Fruit fly (Drosophila melanogaster) whole organism, embryonic: ENCODE measurements around the gene Arp8.
A peak's percentile ranks its signal among the peaks of the same experiment; 100 is the strongest.

Source experiments
- ATbp ChIP-seq: fragments of 200-800 bp; sonication (Bioruptor generic); optimal IDR thresholded peaks from 2 replicates; lab custom pipeline; 2017; ENCODE audit warnings: missing biosample characterization, mild to moderate bottlenecking, missing genetic modification characterization, missing genetic modification reagents
- CG10267 ChIP-seq: fragments of 200-800 bp; sonication (Bioruptor generic); optimal IDR thresholded peaks from 2 replicates; lab custom pipeline; 2018; ENCODE audit warnings: missing biosample characterization, mild to moderate bottlenecking, missing genetic modification characterization, moderate library complexity
- CG10654 ChIP-seq: fragments of 200-800 bp; sonication (Bioruptor generic); optimal IDR thresholded peaks from 2 replicates; lab custom pipeline; 2016; ENCODE audit warnings: missing biosample characterization, missing genetic modification characterization
- CG14667 ChIP-seq: fragments of 200-800 bp; sonication (Bioruptor generic); IDR thresholded peaks from 2 replicates; pipeline ENCODE4 v1.3.6; 2022; ENCODE audit warnings: missing biosample characterization, missing genetic modification characterization
- CG14965 ChIP-seq: fragments of 200-800 bp; sonication (Bioruptor generic); optimal IDR thresholded peaks from 2 replicates; lab custom pipeline; 2016; ENCODE audit warnings: missing biosample characterization, missing genetic modification characterization, borderline replicate concordance
- CG15073 ChIP-seq: fragments of 200-800 bp; sonication (Bioruptor generic); optimal IDR thresholded peaks from 2 replicates; lab custom pipeline; 2016; ENCODE audit warnings: missing biosample characterization, missing genetic modification characterization
- CG1603 ChIP-seq: fragments of 200-800 bp; sonication (Bioruptor generic); optimal IDR thresholded peaks from 2 replicates; lab custom pipeline; 2019; ENCODE audit warnings: missing biosample characterization, mild to moderate bottlenecking, missing genetic modification characterization, moderate library complexity
- CG6854 ChIP-seq: fragments of 200-800 bp; sonication (Bioruptor generic); optimal IDR thresholded peaks from 3 replicates; lab custom pipeline; 2017; ENCODE audit warnings: missing biosample characterization, mild to moderate bottlenecking, missing genetic modification characterization
- CG7928 ChIP-seq: fragments of 200-800 bp; sonication (Bioruptor generic); optimal IDR thresholded peaks from 2 replicates; lab custom pipeline; 2017; ENCODE audit warnings: missing biosample characterization, mild to moderate bottlenecking, missing genetic modification characterization
- CG7963 ChIP-seq: fragments of 200-800 bp; sonication (Bioruptor generic); IDR thresholded peaks from 3 replicates; pipeline ENCODE4 v1.3.6; 2022; ENCODE audit warnings: missing biosample characterization, missing genetic modification characterization; ENCODE audit not compliant: partially characterized antibody
- CG8281 ChIP-seq: fragments of 200-800 bp; sonication (Bioruptor generic); optimal IDR thresholded peaks from 2 replicates; lab custom pipeline; 2018; ENCODE audit warnings: missing biosample characterization, mild to moderate bottlenecking, missing genetic modification characterization, moderate library complexity
- CG9437 ChIP-seq: fragments of 200-800 bp; sonication (Bioruptor generic); optimal IDR thresholded peaks from 2 replicates; lab custom pipeline; 2018; ENCODE audit warnings: missing biosample characterization, mild to moderate bottlenecking, missing genetic modification characterization
- CG9797 ChIP-seq: fragments of 200-800 bp; sonication (Bioruptor generic); optimal IDR thresholded peaks from 3 replicates; lab custom pipeline; 2018; ENCODE audit warnings: missing biosample characterization, mild to moderate bottlenecking, missing genetic modification characterization
- CoRest ChIP-seq: fragments of 200-800 bp; sonication (Bioruptor generic); optimal IDR thresholded peaks from 3 replicates; lab custom pipeline; 2018; ENCODE audit warnings: missing biosample characterization, mild to moderate bottlenecking, missing genetic modification characterization, moderate library complexity
- D19A ChIP-seq: fragments of 200-800 bp; optimal IDR thresholded peaks from 3 replicates; lab custom pipeline; 2019; ENCODE audit warnings: missing biosample characterization, mild to moderate bottlenecking, missing genetic modification characterization, moderate library complexity
- Hand ChIP-seq: fragments of 200-800 bp; sonication (Bioruptor generic); optimal IDR thresholded peaks from 2 replicates; lab custom pipeline; 2017; ENCODE audit warnings: mild to moderate bottlenecking, missing biosample characterization, missing genetic modification reagents, missing genetic modification characterization
- Hmr ChIP-seq: fragments of 200-800 bp; sonication (Bioruptor generic); optimal IDR thresholded peaks from 3 replicates; lab custom pipeline; 2017; ENCODE audit warnings: mild to moderate bottlenecking, missing biosample characterization, missing genetic modification reagents, missing genetic modification characterization
- Hsf ChIP-seq: fragments of 200-800 bp; sonication (Bioruptor generic); optimal IDR thresholded peaks from 3 replicates; lab custom pipeline; 2016; ENCODE audit warnings: missing biosample characterization, missing genetic modification characterization
- Lim3 ChIP-seq: fragments of 200-800 bp; sonication (Bioruptor generic); IDR thresholded peaks from 2 replicates; pipeline ENCODE4 v1.3.6; 2022; ENCODE audit warnings: missing biosample characterization, missing genetic modification characterization
- Max ChIP-seq: fragments of 200-800 bp; sonication (Bioruptor generic); optimal IDR thresholded peaks from 2 replicates; lab custom pipeline; 2016; ENCODE audit warnings: missing biosample characterization, mild to moderate bottlenecking, missing genetic modification characterization
- Nf-YC ChIP-seq: fragments of 200-800 bp; optimal IDR thresholded peaks from 3 replicates; lab custom pipeline; 2019; ENCODE audit warnings: missing biosample characterization, mild to moderate bottlenecking, missing genetic modification characterization, moderate library complexity
- Side ChIP-seq: fragments of 200-800 bp; sonication (Bioruptor generic); optimal IDR thresholded peaks from 2 replicates; lab custom pipeline; 2016; ENCODE audit warnings: missing biosample characterization, missing genetic modification characterization
- Taf1 ChIP-seq: fragments of 200-800 bp; sonication (Bioruptor generic); IDR thresholded peaks from 2 replicates; pipeline ENCODE4 v1.3.6; 2022; ENCODE audit warnings: missing biosample characterization, missing genetic modification characterization
- Xbp1 ChIP-seq: fragments of 200-800 bp; sonication (Bioruptor generic); optimal IDR thresholded peaks from 3 replicates; lab custom pipeline; 2016; ENCODE audit warnings: missing biosample characterization, mild to moderate bottlenecking, missing genetic modification characterization
- ac ChIP-seq: fragments of 200-800 bp; sonication (Bioruptor generic); optimal IDR thresholded peaks from 3 replicates; lab custom pipeline; 2017; ENCODE audit warnings: missing biosample characterization, mild to moderate bottlenecking, missing genetic modification characterization
- ara ChIP-seq: fragments of 200-800 bp; sonication (Bioruptor generic); IDR thresholded peaks from 2 replicates; pipeline ENCODE4 v1.3.6; 2022; ENCODE audit warnings: missing biosample characterization, missing genetic modification characterization
- az2 ChIP-seq: fragments of 200-800 bp; sonication (Bioruptor generic); optimal IDR thresholded peaks from 3 replicates; lab custom pipeline; 2016; ENCODE audit warnings: missing biosample characterization, missing genetic modification characterization
- bigmax ChIP-seq: fragments of 200-800 bp; sonication (Bioruptor generic); optimal IDR thresholded peaks from 2 replicates; lab custom pipeline; 2018; ENCODE audit warnings: missing biosample characterization, mild to moderate bottlenecking, missing genetic modification characterization
- cg ChIP-seq: fragments of 200-800 bp; sonication (Bioruptor generic); optimal IDR thresholded peaks from 3 replicates; lab custom pipeline; 2019; ENCODE audit warnings: missing biosample characterization, mild to moderate bottlenecking, missing genetic modification characterization, moderate library complexity
- chm ChIP-seq: fragments of 200-800 bp; sonication (Bioruptor generic); IDR thresholded peaks from 2 replicates; pipeline ENCODE4 v1.3.6; 2022; ENCODE audit warnings: missing biosample characterization, missing genetic modification characterization
- da ChIP-seq: fragments of 200-800 bp; sonication (Bioruptor generic); optimal IDR thresholded peaks from 2 replicates; lab custom pipeline; 2016; ENCODE audit warnings: missing biosample characterization, missing genetic modification characterization
- dimm ChIP-seq: fragments of 200-800 bp; sonication (Bioruptor generic); IDR thresholded peaks from 2 replicates; pipeline ENCODE4 v1.3.6; 2022; ENCODE audit warnings: missing biosample characterization, missing genetic modification characterization
- esg ChIP-seq: fragments of 200-800 bp; sonication (Bioruptor generic); conservative IDR thresholded peaks from 2 replicates; pipeline ENCODE4 v1.3.6; 2022; ENCODE audit warnings: missing biosample characterization, missing genetic modification characterization
- ewg ChIP-seq: fragments of 200-800 bp; sonication (Bioruptor generic); optimal IDR thresholded peaks from 3 replicates; lab custom pipeline; 2017; ENCODE audit warnings: mild to moderate bottlenecking, missing biosample characterization, missing genetic modification reagents, missing genetic modification characterization
- eyg ChIP-seq: fragments of 200-800 bp; sonication (Bioruptor generic); optimal IDR thresholded peaks from 3 replicates; lab custom pipeline; 2016; ENCODE audit warnings: missing biosample characterization, missing genetic modification characterization
- h ChIP-seq: fragments of >200 bp; optimal IDR thresholded peaks from 2 replicates; lab custom pipeline; 2017
- inv ChIP-seq: fragments of 200-800 bp; sonication (Bioruptor generic); IDR thresholded peaks from 2 replicates; pipeline ENCODE4 v1.3.6; 2022; ENCODE audit warnings: missing biosample characterization, missing genetic modification characterization; ENCODE audit not compliant: partially characterized antibody
- jing ChIP-seq: fragments of 200-800 bp; sonication (Bioruptor generic); optimal IDR thresholded peaks from 2 replicates; lab custom pipeline; 2018; ENCODE audit warnings: missing biosample characterization, mild to moderate bottlenecking, missing genetic modification characterization
- mld ChIP-seq: fragments of 200-800 bp; sonication (Bioruptor generic); IDR thresholded peaks from 3 replicates; pipeline ENCODE4 v1.3.6; 2022; ENCODE audit warnings: missing biosample characterization, missing genetic modification characterization; ENCODE audit not compliant: partially characterized antibody
- nau ChIP-seq: fragments of 200-800 bp; sonication (Bioruptor generic); optimal IDR thresholded peaks from 3 replicates; lab custom pipeline; 2017; ENCODE audit warnings: missing biosample characterization, mild to moderate bottlenecking, missing genetic modification characterization, missing genetic modification reagents
- nerfin-2 ChIP-seq: fragments of 200-800 bp; sonication (Bioruptor generic); IDR thresholded peaks from 2 replicates; pipeline ENCODE4 v1.3.6; 2022; ENCODE audit warnings: missing biosample characterization, missing genetic modification characterization; ENCODE audit not compliant: partially characterized antibody
- psq ChIP-seq: fragments of 200-800 bp; sonication (Bioruptor generic); optimal IDR thresholded peaks from 2 replicates; lab custom pipeline; 2017; ENCODE audit warnings: missing biosample characterization, missing genetic modification characterization
- sc ChIP-seq, 3 experiments: fragments of >200 bp in 2 of 3; fragments of 200-800 bp in 1 of 3; sonication (Bioruptor generic) in 1 of 3; optimal IDR thresholded peaks; 2 replicates in 2 of 3; 3 replicates in 1 of 3; lab custom pipeline; 2017; ENCODE audit warnings: mild to moderate bottlenecking in 1 of 3, missing biosample characterization in 1 of 3, missing genetic modification characterization in 1 of 3, missing genetic modification reagents in 1 of 3
- seq ChIP-seq: fragments of 200-800 bp; sonication (Bioruptor generic); IDR thresholded peaks from 2 replicates; pipeline ENCODE4 v1.3.6; 2022; ENCODE audit warnings: missing biosample characterization, missing genetic modification characterization
- sisA ChIP-seq: fragments of 200-800 bp; sonication (Bioruptor generic); IDR thresholded peaks from 2 replicates; pipeline ENCODE4 v1.3.6; 2022; ENCODE audit warnings: missing biosample characterization, missing genetic modification characterization
- tap ChIP-seq: fragments of 200-800 bp; optimal IDR thresholded peaks from 3 replicates; lab custom pipeline; 2019; ENCODE audit warnings: missing biosample characterization, mild to moderate bottlenecking, missing genetic modification characterization, moderate library complexity
- trh ChIP-seq: fragments of 200-800 bp; sonication (Bioruptor generic); optimal IDR thresholded peaks from 2 replicates; lab custom pipeline; 2016; ENCODE audit warnings: missing biosample characterization, missing genetic modification characterization
- unc-4 ChIP-seq: fragments of 200-800 bp; sonication (Bioruptor generic); IDR thresholded peaks from 2 replicates; pipeline ENCODE4 v1.3.6; 2022; ENCODE audit warnings: missing biosample characterization, missing genetic modification characterization; ENCODE audit not compliant: partially characterized antibody

Arp8 gene

dm6 chrX:17829083-17829997 lies 31.3 kb downstream of the Arp8 start:
- TF ChIP-seq Hand (GFP tag; lab: Kevin White, UChicago) (no peak), CG6854 (GFP tag; lab: Kevin White, UChicago) (no peak), az2 (GFP tag; lab: Kevin White, UChicago) (peak; percentile 54), Max (GFP tag; lab: Kevin White, UChicago) (peak; percentile 26), cg (GFP tag; lab: Kevin White, UChicago) (peak; percentile 78), da (no peak), CoRest (tag; lab: Kevin White, UChicago) (peak; percentile 78), Xbp1 (GFP tag; lab: Kevin White, UChicago) (peak; percentile 37), chm (GFP tag; lab: Robert Waterston, UW) (0 out of 2 replicates have a peak, but pooled peaks have one; percentile 19), jing (GFP tag; lab: Kevin White, UChicago) (peak; percentile 51), ara (GFP tag; lab: Robert Waterston, UW) (peak; percentile 54; the same call in 1 of the 2 replicates), ATbp (GFP tag; lab: Kevin White, UChicago) (peak; percentile 65), Lim3 (no peak), CG8281 (tag; lab: Kevin White, UChicago) (peak; percentile 29), D19A (peak; percentile 81), h (lab: Kevin White, UChicago) (no peak), trh (GFP tag; lab: Kevin White, UChicago) (no peak), CG7928 (no peak), inv (GFP tag; lab: Robert Waterston, UW) (no peak), Hmr (GFP tag; lab: Kevin White, UChicago) (peak; percentile 7), dimm (no peak), CG14667 (GFP tag; lab: Robert Waterston, UW) (no peak), Hsf (GFP tag; lab: Kevin White, UChicago) (peak; percentile 42), Nf-YC (no peak), Side (GFP tag; lab: Kevin White, UChicago) (no peak), unc-4 (GFP tag; lab: Robert Waterston, UW) (no peak), mld (no peak), ewg (GFP tag; lab: Kevin White, UChicago) (peak; percentile 33), bigmax (no peak), seq (GFP tag; lab: Robert Waterston, UW) (peak; percentile 14; the same call in 1 of the 2 replicates), CG9437 (GFP tag; lab: Kevin White, UChicago) (peak; percentile 65), nerfin-2 (GFP tag; lab: Robert Waterston, UW) (no peak), CG10267 (tag; lab: Kevin White, UChicago) (peak; percentile 76), CG14965 (GFP tag; lab: Kevin White, UChicago) (no peak), Taf1 (GFP tag; lab: Robert Waterston, UW) (no peak), sisA (GFP tag; lab: Robert Waterston, UW) (peak; percentile 38), eyg (GFP tag; lab: Kevin White, UChicago) (no peak), sc (optimal IDR thresholded peaks at IDR 0.05; lab: Kevin White, UChicago) (no peak), sc (GFP tag; optimal IDR thresholded peaks at IDR 0.05; lab: Kevin White, UChicago) (peak; percentile 74), psq (GFP tag; lab: Kevin White, UChicago) (no peak), CG7963 (GFP tag; lab: Robert Waterston, UW) (no peak), CG1603 (tag; lab: Kevin White, UChicago) (peak; percentile 45), CG15073 (GFP tag; lab: Kevin White, UChicago) (no peak), ac (GFP tag; lab: Kevin White, UChicago) (peak; percentile 53), tap (peak; percentile 58), CG10654 (GFP tag; lab: Kevin White, UChicago) (no peak), esg (GFP tag; lab: Robert Waterston, UW) (peak; percentile 50; the same call in 1 of the 2 replicates), nau (GFP tag; lab: Kevin White, UChicago) (peak; percentile 47), CG9797 (no peak)
